Worm (Caenorhabditis elegans): ENCODE measurements around the gene nhr-225.

- peak; percentile 36 to 51 for TF ChIP-seq efl-1 (optimal IDR thresholded peaks at IDR 0.05)
- TF ChIP-seq efl-1 (GFP tag; optimal IDR thresholded peaks at IDR 0.05 in 1 of 2) = no peak
- TF ChIP-seq unc-130 (tag; optimal IDR thresholded peaks at IDR 0.05) = no peak
- no peak for TF ChIP-seq jun-1 (tag; optimal IDR thresholded peaks at IDR 0.05)
- no peak for TF ChIP-seq nhr-77 (tag; optimal IDR thresholded peaks at IDR 0.05)
- TF ChIP-seq tlp-1 (tag; optimal IDR thresholded peaks at IDR 0.05) = no peak
- no peak for TF ChIP-seq egl-13 (tag; optimal IDR thresholded peaks at IDR 0.05)
- peak in 1 of 6 experiments; percentile 6 for TF ChIP-seq elt-3 (tag; optimal IDR thresholded peaks at IDR 0.05)
- TF ChIP-seq ama-1 (optimal IDR thresholded peaks at IDR 0.05) = no peak
- no peak for TF ChIP-seq unc-62 (GFP tag; optimal IDR thresholded peaks at IDR 0.05)
- TF ChIP-seq aha-1 (tag; optimal IDR thresholded peaks at IDR 0.05) = no peak
- TF ChIP-seq ztf-11 (tag; optimal IDR thresholded peaks at IDR 0.05) = no peak
- TF ChIP-seq F16B12.6 (tag; optimal IDR thresholded peaks at IDR 0.05) = no peak
- TF ChIP-seq mdl-1 (tag; optimal IDR thresholded peaks at IDR 0.05) = no peak
- no peak for TF ChIP-seq fkh-10 (GFP tag; optimal IDR thresholded peaks at IDR 0.05)
Measured at ce11 chrV:2259750-2260149, 30.5 kb downstream of the nhr-225 start, which contains the start of gene nhr-182.

Data from whole organism, L1 larva.